Fruit fly (Drosophila melanogaster): ENCODE measurements around the gene Pex19.
A peak's percentile ranks its signal among the peaks of the same experiment; 100 is the strongest.

Pex19 gene

DNA sequence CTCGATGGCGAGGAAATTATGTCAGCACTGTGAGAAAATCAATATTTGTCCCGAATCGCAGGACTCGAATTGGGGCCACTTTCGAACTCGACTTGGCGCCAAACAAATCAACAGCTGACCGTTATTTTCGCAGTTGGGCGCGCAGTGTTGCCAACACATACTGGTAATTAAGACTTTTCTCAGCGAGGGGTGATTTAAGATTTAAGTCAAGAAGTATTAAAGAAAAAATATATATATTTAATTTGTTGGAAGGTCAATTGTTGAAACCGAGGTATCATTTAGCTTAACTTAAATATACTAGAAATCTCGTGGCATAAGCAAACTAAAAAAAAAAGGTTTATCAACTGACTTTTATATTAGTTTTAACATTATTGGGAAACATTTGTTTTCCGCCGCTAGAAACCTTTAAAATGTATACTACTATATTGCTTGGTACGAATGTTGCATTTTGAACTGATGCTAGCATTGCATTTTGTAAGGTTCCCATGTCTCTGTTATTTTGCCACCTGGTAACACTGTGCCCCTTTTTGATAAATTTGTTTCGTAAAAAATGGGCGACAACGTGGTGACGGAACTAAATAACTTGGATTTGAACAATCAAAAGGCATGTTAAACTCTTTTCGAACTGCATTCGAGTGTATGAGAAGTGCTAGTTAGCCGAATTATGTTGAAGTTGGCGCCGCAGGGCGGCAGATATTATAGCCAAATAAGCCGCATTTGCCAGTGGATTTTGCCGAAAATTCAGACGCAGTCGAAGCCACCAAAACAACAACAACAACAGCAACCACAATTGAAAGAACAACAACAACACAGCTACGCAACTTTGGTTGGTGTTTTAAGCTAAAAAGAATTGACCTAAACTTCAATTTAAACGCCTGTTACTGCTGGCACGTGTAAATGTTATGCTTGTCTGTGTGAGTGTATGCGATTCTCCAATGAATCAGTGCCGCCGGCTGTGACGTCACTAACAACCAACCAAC, 11.9 kb downstream of the Pex19 start, which contains the start of the genes Patsas and ThrRS (continued):
- TF ChIP-seq CG6854 (GFP tag; optimal IDR thresholded peaks at IDR 0.05): peak; percentile 51
- TF ChIP-seq pita (GFP tag; optimal IDR thresholded peaks at IDR 0.05): no peak
- TF ChIP-seq CoRest (tag; optimal IDR thresholded peaks at IDR 0.05): peak; percentile 95
- TF ChIP-seq insv (GFP tag; optimal IDR thresholded peaks at IDR 0.05): peak in 1 of 2 experiments; percentile 30
- TF ChIP-seq trh (GFP tag; optimal IDR thresholded peaks at IDR 0.05): peak; percentile 46
- TF ChIP-seq Myb (GFP tag; optimal IDR thresholded peaks at IDR 0.05): peak; percentile 66
- TF ChIP-seq sens-2 (GFP tag; IDR thresholded peaks at IDR 0.05): peak; percentile 23; the same call in 1 of the 2 replicates
- TF ChIP-seq slp2 (GFP tag; optimal IDR thresholded peaks at IDR 0.05): peak; percentile 73
- TF ChIP-seq CG10565 (GFP tag; optimal IDR thresholded peaks at IDR 0.05): peak; percentile 31
- TF ChIP-seq vnd (GFP tag; IDR thresholded peaks at IDR 0.05; ENCODE audit: partially characterized antibody): no peak
- peak; percentile 65 for TF ChIP-seq stc (GFP tag; IDR thresholded peaks at IDR 0.05)
- peak; percentile 53; the same call in 1 of the 2 replicates for TF ChIP-seq aop (GFP tag; IDR thresholded peaks at IDR 0.05)
- TF ChIP-seq nmo (GFP tag; optimal IDR thresholded peaks at IDR 0.05): peak; percentile 94
- peak; percentile 33 for TF ChIP-seq CG3065 (GFP tag; optimal IDR thresholded peaks at IDR 0.05)
- TF ChIP-seq CG10274 (GFP tag; optimal IDR thresholded peaks at IDR 0.05): peak; percentile 49
- no peak for TF ChIP-seq CG15011 (GFP tag; optimal IDR thresholded peaks at IDR 0.05)
- TF ChIP-seq CG6254 (GFP tag; optimal IDR thresholded peaks at IDR 0.05): no peak
- peak; percentile 90 for TF ChIP-seq CG31441 (GFP tag; IDR thresholded peaks at IDR 0.05)
- peak; percentile 99 for TF ChIP-seq CG7745 (tag; optimal IDR thresholded peaks at IDR 0.05)
- peak; percentile 75 for TF ChIP-seq Spps (tag; optimal IDR thresholded peaks at IDR 0.05)
- peak; percentile 71 for TF ChIP-seq pnt (GFP tag; optimal IDR thresholded peaks at IDR 0.05)
- TF ChIP-seq CG9876 (GFP tag; optimal IDR thresholded peaks at IDR 0.05): peak; percentile 72
- peak; percentile 86 for TF ChIP-seq ranshi (GFP tag; IDR thresholded peaks at IDR 0.05)
- no peak for TF ChIP-seq HLHmδ (GFP tag; optimal IDR thresholded peaks at IDR 0.05)
- peak; percentile 63 for TF ChIP-seq CG11723 (GFP tag; optimal IDR thresholded peaks at IDR 0.05)
- TF ChIP-seq CG16863 (GFP tag; optimal IDR thresholded peaks at IDR 0.05): peak; percentile 55
- peak; percentile 83 for TF ChIP-seq mam (GFP tag; optimal IDR thresholded peaks at IDR 0.05)
- peak; percentile 87 for TF ChIP-seq MESR4 (GFP tag; optimal IDR thresholded peaks at IDR 0.05)
- TF ChIP-seq D (optimal IDR thresholded peaks at IDR 0.05): no peak
- peak; percentile 77 for TF ChIP-seq D (GFP tag; optimal IDR thresholded peaks at IDR 0.05)
- TF ChIP-seq psq (GFP tag; optimal IDR thresholded peaks at IDR 0.05): peak; percentile 69
- TF ChIP-seq Ravus (GFP tag; IDR thresholded peaks at IDR 0.05): no peak; the same call in 1 of the 2 replicates
- TF ChIP-seq CG16813 (GFP tag; IDR thresholded peaks at IDR 0.05; ENCODE audit: partially characterized antibody): no peak
- TF ChIP-seq CG18599 (GFP tag; optimal IDR thresholded peaks at IDR 0.05): peak; percentile 91
- no peak for TF ChIP-seq grn (GFP tag; optimal IDR thresholded peaks at IDR 0.05)
- peak; percentile 82 for TF ChIP-seq CG7372 (GFP tag; IDR thresholded peaks at IDR 0.05)
- peak; percentile 48 for TF ChIP-seq en (GFP tag; optimal IDR thresholded peaks at IDR 0.05)
- TF ChIP-seq her (GFP tag; optimal IDR thresholded peaks at IDR 0.05): peak; percentile 7
- no peak; the same call in 2 of the 3 replicates for TF ChIP-seq Doc3 (GFP tag; IDR thresholded peaks at IDR 0.05; ENCODE audit: partially characterized antibody)
- peak; percentile 69 for TF ChIP-seq cas (GFP tag; IDR thresholded peaks at IDR 0.05)
- peak; percentile 77; the same call in 2 of the 3 replicates for TF ChIP-seq CG11695 (GFP tag; IDR thresholded peaks at IDR 0.05)
- TF ChIP-seq Doc2 (GFP tag; IDR thresholded peaks at IDR 0.05): 0 out of 2 replicates have a peak, but pooled peaks have one; percentile 16
- TF ChIP-seq dpn (GFP tag; optimal IDR thresholded peaks at IDR 0.05): peak; percentile 71 to 90
- no peak for TF ChIP-seq mld (GFP tag; IDR thresholded peaks at IDR 0.05; ENCODE audit: partially characterized antibody)
- TF ChIP-seq CG6813 (GFP tag; optimal IDR thresholded peaks at IDR 0.05): peak; percentile 62
- TF ChIP-seq CG8765 (GFP tag; IDR thresholded peaks at IDR 0.05): no peak
- peak; percentile 78 for TF ChIP-seq ci (GFP tag; IDR thresholded peaks at IDR 0.05)
- TF ChIP-seq Gsc (GFP tag; IDR thresholded peaks at IDR 0.05): no peak

Measured in whole organism, embryonic.